Fruit fly (Drosophila melanogaster): ENCODE measurements around the gene Cdk12.

dm6 chr3L:21538893-21539244 lies 22.8 kb downstream of the Cdk12 start:
- TF ChIP-seq psq (optimal IDR thresholded peaks at IDR 0.05) (no peak), ttk (optimal IDR thresholded peaks at IDR 0.05) (no peak), h (optimal IDR thresholded peaks at IDR 0.05) (no peak), Myc (optimal IDR thresholded peaks at IDR 0.05) (no peak)
